Worm (Caenorhabditis elegans) whole organism, L1 larva: ENCODE results near the gene znf-706.

Experiments used
- blmp-1 ChIP-seq: fragments of 150-350 bp; optimal IDR thresholded peaks from 2 replicates; lab custom pipeline; 2014; ENCODE audit warnings: missing biosample characterization, missing genetic modification characterization
- fkh-10 ChIP-seq: sonication (generic microtip); optimal IDR thresholded peaks from 2 replicates; lab custom pipeline; 2017; ENCODE audit warnings: missing biosample characterization, missing genetic modification reagents, missing genetic modification characterization
- nhr-76 ChIP-seq: sonication (generic microtip); optimal IDR thresholded peaks from 2 replicates; lab custom pipeline; 2017; ENCODE audit warnings: missing biosample characterization, missing genetic modification characterization
- skn-1 ChIP-seq: fragments of 150-350 bp; optimal IDR thresholded peaks from 2 replicates; lab custom pipeline; 2014; ENCODE audit warnings: missing biosample characterization, missing genetic modification characterization
- unc-130 ChIP-seq: fragments of 150-350 bp; optimal IDR thresholded peaks from 2 replicates; lab custom pipeline; 2017; ENCODE audit warnings: missing biosample characterization, missing genetic modification characterization, inconsistent platforms
- unc-62 ChIP-seq: fragments of 150-350 bp; optimal IDR thresholded peaks from 2 replicates; lab custom pipeline; 2014; ENCODE audit warnings: missing biosample characterization, missing genetic modification reagents, missing genetic modification characterization

DNA sequence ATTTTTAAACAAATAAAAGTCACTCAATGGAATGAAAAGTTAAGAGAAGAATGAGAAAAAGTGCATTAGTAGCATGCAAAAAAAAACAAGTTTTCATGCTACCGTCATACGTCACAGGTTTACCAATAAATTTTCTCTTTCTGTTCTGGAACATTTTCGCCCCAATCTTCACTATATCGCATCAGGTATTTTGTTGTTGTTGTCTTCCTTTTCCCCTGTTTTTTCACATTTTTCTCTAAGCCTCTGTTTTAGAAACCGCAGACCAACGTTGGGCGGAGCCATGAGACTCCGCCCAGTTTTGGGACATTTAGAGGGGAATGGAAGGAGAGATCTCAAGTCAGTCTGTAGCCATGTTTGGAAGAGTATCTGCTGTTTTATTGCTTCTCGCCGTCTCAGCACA lies 7.7 kb downstream of the znf-706 start, which contains the start of gene msa-1:
- TF ChIP-seq nhr-76 (tag; lab: Kevin White, UChicago) (no peak), fkh-10 (GFP tag; lab: Kevin White, UChicago) (no peak), unc-62 (GFP tag; lab: Kevin White, UChicago) (no peak), unc-130 (tag; lab: Kevin White, UChicago) (no peak), skn-1 (tag; lab: Kevin White, UChicago) (no peak), blmp-1 (tag; lab: Kevin White, UChicago) (peak; percentile 35)
